Fruit fly (Drosophila melanogaster): Measurements from ENCODE around the gene CG4022.

Gene CG4022

DNA sequence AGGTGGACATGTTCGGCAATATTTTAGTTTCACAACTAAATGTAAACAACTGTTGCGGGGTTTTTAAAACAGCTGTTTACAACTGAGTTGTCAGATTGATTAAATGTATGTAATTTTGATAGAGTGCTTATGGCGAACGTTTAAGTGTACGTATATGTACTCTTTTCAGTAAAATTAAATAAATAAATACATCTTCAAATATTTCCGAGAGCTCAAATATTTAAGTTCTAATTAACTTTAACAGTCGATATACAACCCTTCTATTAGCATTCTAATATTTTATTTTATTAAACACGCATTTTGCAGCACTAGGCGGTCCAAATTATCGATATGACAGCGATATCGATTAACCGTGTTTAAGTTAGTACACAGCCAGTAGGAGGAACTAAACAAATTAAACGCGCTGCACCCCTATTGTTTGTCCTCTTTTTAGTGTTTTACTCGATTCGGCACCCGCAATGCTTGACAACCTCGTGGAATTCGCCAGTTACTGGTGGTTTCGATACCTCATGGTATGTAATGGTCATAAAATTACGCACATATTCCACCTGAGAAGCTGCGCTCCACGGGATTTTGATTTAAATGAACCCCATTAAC is 41.0 kb upstream of the CG4022 start, which contains the start of the genes CG3448 and ghi (continued):
- TF ChIP-seq CG10462 (GFP tag; optimal IDR thresholded peaks at IDR 0.05) (no peak), sr (GFP tag; IDR thresholded peaks at IDR 0.05) (no peak), C15 (GFP tag; IDR thresholded peaks at IDR 0.05) (no peak), CG8924 (tag; optimal IDR thresholded peaks at IDR 0.05) (peak; percentile 51), CG7786 (GFP tag; optimal IDR thresholded peaks at IDR 0.05) (no peak), z (GFP tag; IDR thresholded peaks at IDR 0.05) (no peak), seq (GFP tag; IDR thresholded peaks at IDR 0.05) (no peak), Nf-YC (tag; optimal IDR thresholded peaks at IDR 0.05) (peak; percentile 77), Poxn (GFP tag; IDR thresholded peaks at IDR 0.05) (no peak), CG30403 (GFP tag; optimal IDR thresholded peaks at IDR 0.05) (peak; percentile 76), CG15601 (tag; optimal IDR thresholded peaks at IDR 0.05) (peak; percentile 45), ttk (GFP tag; IDR thresholded peaks at IDR 0.05) (peak; percentile 42; the same call in 1 of the 2 replicates), Pdp1 (GFP tag; optimal IDR thresholded peaks at IDR 0.05) (peak; percentile 51 to 67), mam (GFP tag; optimal IDR thresholded peaks at IDR 0.05) (peak; percentile 59), sima (GFP tag; optimal IDR thresholded peaks at IDR 0.05) (no peak), CG6689 (GFP tag; IDR thresholded peaks at IDR 0.05) (peak; percentile 74), CG10431 (GFP tag; optimal IDR thresholded peaks at IDR 0.05) (no peak), eve (GFP tag; optimal IDR thresholded peaks at IDR 0.05) (no peak), insv (GFP tag; optimal IDR thresholded peaks at IDR 0.05) (peak in 1 of 2 experiments; percentile 28), CG1024 (GFP tag; IDR thresholded peaks at IDR 0.05) (no peak), CG3407 (GFP tag; optimal IDR thresholded peaks at IDR 0.05) (no peak), CG3995 (GFP tag; optimal IDR thresholded peaks at IDR 0.05) (peak; percentile 37), CG13894 (tag; optimal IDR thresholded peaks at IDR 0.05) (peak; percentile 78), scrt (GFP tag; optimal IDR thresholded peaks at IDR 0.05) (peak; percentile 91), CG13624 (GFP tag; optimal IDR thresholded peaks at IDR 0.05) (peak; percentile 37), Bgb (GFP tag; IDR thresholded peaks at IDR 0.05; ENCODE audit: partially characterized antibody) (peak; percentile 75), HLH54F (GFP tag; optimal IDR thresholded peaks at IDR 0.05) (no peak), twi (tag; optimal IDR thresholded peaks at IDR 0.05) (peak; percentile 13), CG13424 (tag; optimal IDR thresholded peaks at IDR 0.05) (peak; percentile 61), dpn (GFP tag; optimal IDR thresholded peaks at IDR 0.05) (peak; percentile 56 to 63), CG31224 (GFP tag; IDR thresholded peaks at IDR 0.05) (peak; percentile 40), CG11504 (tag; optimal IDR thresholded peaks at IDR 0.05) (peak; percentile 71), Eip74EF (GFP tag; optimal IDR thresholded peaks at IDR 0.05) (peak; percentile 1 to 54), nerfin-1 (tag; optimal IDR thresholded peaks at IDR 0.05) (peak; percentile 70), B-H2 (GFP tag; optimal IDR thresholded peaks at IDR 0.05) (peak; percentile 45), Six4 (GFP tag; optimal IDR thresholded peaks at IDR 0.05) (peak; percentile 24), CG4730 (GFP tag; IDR thresholded peaks at IDR 0.05) (0 out of 2 replicates have a peak, but pooled peaks have one; percentile 41), Ets65A (GFP tag) (peak; percentile 86), Fer3 (tag; optimal IDR thresholded peaks at IDR 0.05) (peak; percentile 68), CG9817 (tag; optimal IDR thresholded peaks at IDR 0.05) (peak; percentile 73), CG31441 (GFP tag; IDR thresholded peaks at IDR 0.05) (peak; percentile 77), al (GFP tag; IDR thresholded peaks at IDR 0.05) (peak; percentile 59; the same call in 1 of the 2 replicates), CG6683 (GFP tag; optimal IDR thresholded peaks at IDR 0.05) (peak; percentile 37), CG4854 (GFP tag; optimal IDR thresholded peaks at IDR 0.05) (peak; percentile 0), Rfx (GFP tag; IDR thresholded peaks at IDR 0.05) (peak; percentile 64), CG13296 (GFP tag; optimal IDR thresholded peaks at IDR 0.05) (peak; percentile 76), odd (GFP tag; optimal IDR thresholded peaks at IDR 0.05) (no peak), lbe (GFP tag; optimal IDR thresholded peaks at IDR 0.05) (peak; percentile 79), dati (GFP tag; IDR thresholded peaks at IDR 0.05) (no peak), CG17912 (GFP tag; optimal IDR thresholded peaks at IDR 0.05) (peak; percentile 6)

All from whole organism, embryonic.